Worm (Caenorhabditis elegans): Measurements from ENCODE around the gene F46C5.2.

F46C5.2 gene

ce11 chrII:8866844-8867243 is 37.8 kb upstream of the F46C5.2 start:
- no peak for TF ChIP-seq mef-2 (tag; optimal IDR thresholded peaks at IDR 0.05)
- no peak for TF ChIP-seq swsn-7 (tag; optimal IDR thresholded peaks at IDR 0.05)
- no peak for TF ChIP-seq sox-4 (tag; optimal IDR thresholded peaks at IDR 0.05)
- no peak for TF ChIP-seq egl-13 (tag; optimal IDR thresholded peaks at IDR 0.05)
- TF ChIP-seq ceh-8 (GFP tag; optimal IDR thresholded peaks at IDR 0.05): peak; percentile 7
- no peak for TF ChIP-seq nhr-47 (tag; optimal IDR thresholded peaks at IDR 0.05)
- TF ChIP-seq C16A3.4 (tag; optimal IDR thresholded peaks at IDR 0.05): no peak
- no peak for TF ChIP-seq mab-9 (GFP tag; IDR thresholded peaks at IDR 0.05)
- peak; percentile 31 for TF ChIP-seq elt-2 (tag; optimal IDR thresholded peaks at IDR 0.05)
- no peak for TF ChIP-seq ceh-63 (GFP tag; optimal IDR thresholded peaks at IDR 0.05)
- no peak for TF ChIP-seq fos-1 (tag; optimal IDR thresholded peaks at IDR 0.05)
- TF ChIP-seq isw-1 (GFP tag; IDR thresholded peaks at IDR 0.05): no peak
- no peak for TF ChIP-seq C34B4.2 (tag; optimal IDR thresholded peaks at IDR 0.05)
- TF ChIP-seq snu-23 (GFP tag; optimal IDR thresholded peaks at IDR 0.05): no peak
- peak; percentile 24 for TF ChIP-seq nhr-71 (tag; optimal IDR thresholded peaks at IDR 0.05)
- TF ChIP-seq ceh-88 (GFP tag; IDR thresholded peaks at IDR 0.05): no peak
- TF ChIP-seq F16B12.6 (tag; optimal IDR thresholded peaks at IDR 0.05): no peak

DNA sequence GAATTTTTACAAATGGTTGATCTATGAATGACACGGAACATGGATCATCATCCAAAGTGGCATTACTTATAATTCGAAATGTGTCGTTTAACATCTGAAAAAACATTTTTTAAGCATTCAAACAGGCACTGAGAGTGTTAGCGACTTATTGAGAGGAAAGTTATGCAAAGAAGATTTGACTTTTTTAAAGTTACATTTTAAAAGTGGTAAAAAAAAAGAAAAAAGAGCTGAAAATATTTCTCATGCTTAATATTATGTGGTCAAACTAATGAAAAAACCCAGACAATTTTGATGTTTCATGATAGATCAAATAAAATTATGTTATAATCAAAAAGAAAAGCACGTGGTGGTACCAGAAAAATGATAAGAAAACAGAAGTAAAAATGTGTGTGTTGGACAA is 36.0 kb upstream of the F46C5.2 start, which contains the start of gene npr-20:
npr-20 (minus strand) TSS at position 101 of the 400 bp plus-strand sequence.
- no peak for TF ChIP-seq unc-62 (GFP tag; optimal IDR thresholded peaks at IDR 0.05)
- no peak for TF ChIP-seq nhr-20 (tag; optimal IDR thresholded peaks at IDR 0.05)
- TF ChIP-seq ama-1 (optimal IDR thresholded peaks at IDR 0.05): no peak
- TF ChIP-seq dpl-1 (GFP tag; optimal IDR thresholded peaks at IDR 0.05): no peak
- no peak for TF ChIP-seq rnt-1 (tag; optimal IDR thresholded peaks at IDR 0.05)
- no peak for TF ChIP-seq ztf-11 (tag; optimal IDR thresholded peaks at IDR 0.05)
- TF ChIP-seq lsy-2 (tag; optimal IDR thresholded peaks at IDR 0.05): no peak
- no peak for TF ChIP-seq ztf-4 (tag; optimal IDR thresholded peaks at IDR 0.05)
- no peak for TF ChIP-seq tbx-2 (tag; optimal IDR thresholded peaks at IDR 0.05)
- no peak for TF ChIP-seq ceh-82 (tag; optimal IDR thresholded peaks at IDR 0.05)
- TF ChIP-seq vab-15 (tag; optimal IDR thresholded peaks at IDR 0.05): no peak

DNA sequence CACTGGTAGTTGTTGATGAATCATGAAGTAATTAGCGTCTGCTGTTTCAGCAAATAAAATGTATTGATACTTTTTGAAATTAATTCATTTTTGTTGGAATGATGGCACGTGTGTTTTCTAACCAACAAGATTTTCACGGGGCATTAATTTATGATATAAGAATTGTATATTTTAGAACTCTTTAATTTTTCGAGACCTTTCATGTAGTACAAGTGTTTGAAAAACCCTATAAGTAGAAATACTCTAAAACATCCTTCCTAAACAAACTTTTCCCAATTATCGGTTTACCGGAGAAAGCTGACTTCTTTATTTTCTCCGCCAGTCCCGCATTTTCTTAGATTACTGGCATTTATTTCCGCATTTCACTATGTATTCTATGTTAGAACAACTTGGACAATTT is 30.5 kb upstream of the F46C5.2 start, which contains the start of gene snb-6:
snb-6 (minus strand) TSS at position 101 of the 400 bp plus-strand sequence.
- TF ChIP-seq pag-3 (tag; optimal IDR thresholded peaks at IDR 0.05; ENCODE audit: borderline replicate concordance, insufficient read depth) (no peak), nhr-47 (tag; optimal IDR thresholded peaks at IDR 0.05) (no peak), nhr-77 (tag; optimal IDR thresholded peaks at IDR 0.05) (no peak), tbx-2 (tag; optimal IDR thresholded peaks at IDR 0.05) (no peak), unc-130 (tag; optimal IDR thresholded peaks at IDR 0.05) (no peak), snu-23 (GFP tag; optimal IDR thresholded peaks at IDR 0.05) (no peak), zip-4 (GFP tag; optimal IDR thresholded peaks at IDR 0.05) (no peak), lin-15B (tag; optimal IDR thresholded peaks at IDR 0.05) (no peak)

DNA sequence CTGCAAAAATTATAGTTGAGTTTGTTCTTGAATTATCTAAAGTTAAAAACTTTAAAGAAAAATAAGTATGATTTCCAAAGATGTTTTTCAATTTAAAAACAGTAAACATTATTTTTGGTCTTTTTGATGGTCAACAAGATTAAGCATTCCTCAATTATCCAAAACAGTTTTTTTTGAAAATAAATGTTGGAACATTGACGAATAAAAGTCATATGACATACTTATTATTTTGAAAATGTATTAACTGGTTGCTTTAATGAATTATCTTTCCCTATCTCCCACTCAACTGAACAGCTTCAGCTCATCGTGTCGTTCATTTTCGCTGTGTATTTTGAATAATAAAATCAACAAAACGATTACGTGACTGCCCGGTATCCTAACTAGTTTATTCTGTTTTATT is 28.0 kb upstream of the F46C5.2 start:
- TF ChIP-seq egl-27 (tag; optimal IDR thresholded peaks at IDR 0.05) (no peak), unc-130 (tag; optimal IDR thresholded peaks at IDR 0.05) (no peak), tlp-1 (tag; optimal IDR thresholded peaks at IDR 0.05) (no peak), mef-2 (tag; optimal IDR thresholded peaks at IDR 0.05) (no peak), egl-13 (tag; optimal IDR thresholded peaks at IDR 0.05) (no peak), nhr-84 (tag; optimal IDR thresholded peaks at IDR 0.05) (no peak), blmp-1 (tag; optimal IDR thresholded peaks at IDR 0.05) (no peak), fkh-4 (tag; optimal IDR thresholded peaks at IDR 0.05; ENCODE audit: borderline replicate concordance) (no peak), nhr-85 (tag) (no peak), pag-3 (tag; optimal IDR thresholded peaks at IDR 0.05; ENCODE audit: borderline replicate concordance, insufficient read depth) (no peak), nhr-28 (tag; optimal IDR thresholded peaks at IDR 0.05) (no peak), lin-14 (GFP tag; optimal IDR thresholded peaks at IDR 0.05) (no peak), alr-1 (tag; optimal IDR thresholded peaks at IDR 0.05; ENCODE audit: borderline replicate concordance) (no peak), ets-5 (GFP tag; IDR thresholded peaks at IDR 0.05) (no peak), ces-1 (GFP tag; optimal IDR thresholded peaks at IDR 0.05) (no peak), mab-9 (GFP tag; IDR thresholded peaks at IDR 0.05) (no peak)
